Fruit fly (Drosophila melanogaster) whole organism, embryonic: ENCODE results near the gene opa.
A peak's percentile ranks its signal among the peaks of the same experiment; 100 is the strongest.

Experiments
- CG10267 ChIP-seq: fragments of 200-800 bp; sonication (Bioruptor generic); optimal IDR thresholded peaks from 2 replicates; lab custom pipeline; 2018; ENCODE audit warnings: missing biosample characterization, mild to moderate bottlenecking, missing genetic modification characterization, moderate library complexity
- CG10366 ChIP-seq: fragments of 200-800 bp; sonication (Bioruptor generic); IDR thresholded peaks from 2 replicates; pipeline ENCODE4 v1.3.6; 2022; ENCODE audit warnings: missing biosample characterization, missing genetic modification characterization
- CG10979 ChIP-seq: fragments of 200-800 bp; sonication (Bioruptor generic); optimal IDR thresholded peaks from 2 replicates; lab custom pipeline; 2018; ENCODE audit warnings: missing biosample characterization, mild to moderate bottlenecking, missing genetic modification characterization, moderate library complexity
- CG11093 ChIP-seq: fragments of 200-800 bp; sonication (Bioruptor generic); IDR thresholded peaks from 3 replicates; pipeline ENCODE4 v1.3.6; 2022; ENCODE audit warnings: missing biosample characterization, missing genetic modification characterization
- CG12104 ChIP-seq: fragments of 200-800 bp; sonication (Bioruptor generic); optimal IDR thresholded peaks from 3 replicates; lab custom pipeline; 2016; ENCODE audit warnings: missing biosample characterization, missing genetic modification characterization
- CG12659 ChIP-seq: fragments of 200-800 bp; sonication (Bioruptor generic); optimal IDR thresholded peaks from 3 replicates; lab custom pipeline; 2017; ENCODE audit warnings: mild to moderate bottlenecking, missing biosample characterization, missing genetic modification reagents, missing genetic modification characterization
- CG13287 ChIP-seq: fragments of 200-800 bp; sonication (Bioruptor generic); IDR thresholded peaks from 2 replicates; pipeline ENCODE4 v1.3.6; 2022; ENCODE audit warnings: missing biosample characterization, missing genetic modification characterization; ENCODE audit not compliant: partially characterized antibody
- CG14710 ChIP-seq: fragments of 200-800 bp; sonication (Bioruptor generic); optimal IDR thresholded peaks from 3 replicates; lab custom pipeline; 2019; ENCODE audit warnings: missing biosample characterization, mild to moderate bottlenecking, missing genetic modification characterization, moderate library complexity
- CG14860 ChIP-seq: fragments of 200-800 bp; sonication (Bioruptor generic); IDR thresholded peaks from 3 replicates; pipeline ENCODE4 v1.3.6; 2022; ENCODE audit warnings: missing biosample characterization, missing genetic modification characterization; ENCODE audit not compliant: partially characterized antibody
- CG17612 ChIP-seq: fragments of 200-800 bp; sonication (Bioruptor generic); IDR thresholded peaks from 2 replicates; pipeline ENCODE4 v1.3.6; 2022; ENCODE audit warnings: missing biosample characterization, missing genetic modification characterization
- CG3281 ChIP-seq: fragments of 200-800 bp; sonication (Bioruptor generic); optimal IDR thresholded peaks from 3 replicates; lab custom pipeline; 2017; ENCODE audit warnings: missing biosample characterization, mild to moderate bottlenecking, missing genetic modification characterization
- CG42726 ChIP-seq: fragments of 200-800 bp; sonication (Bioruptor generic); IDR thresholded peaks from 2 replicates; pipeline ENCODE4 v1.3.6; 2022; ENCODE audit warnings: missing biosample characterization, missing genetic modification characterization; ENCODE audit not compliant: partially characterized antibody
- CG4328 ChIP-seq: fragments of 200-800 bp; sonication (Bioruptor generic); optimal IDR thresholded peaks from 3 replicates; lab custom pipeline; 2017; ENCODE audit warnings: missing biosample characterization, missing genetic modification reagents, missing genetic modification characterization
- CG43689 ChIP-seq: fragments of 200-800 bp; sonication (Bioruptor generic); IDR thresholded peaks from 2 replicates; pipeline ENCODE4 v1.3.6; 2022; ENCODE audit warnings: missing biosample characterization, missing genetic modification characterization
- CG6254 ChIP-seq: fragments of 200-800 bp; sonication (Bioruptor generic); optimal IDR thresholded peaks from 3 replicates; lab custom pipeline; 2017; ENCODE audit warnings: mild to moderate bottlenecking, missing biosample characterization, missing genetic modification reagents, missing genetic modification characterization
- CG6791 ChIP-seq: fragments of 200-800 bp; sonication (Bioruptor generic); IDR thresholded peaks from 3 replicates; pipeline ENCODE4 v1.3.6; 2022; ENCODE audit warnings: missing biosample characterization, missing genetic modification characterization; ENCODE audit not compliant: partially characterized antibody
- CG8089 ChIP-seq: fragments of 200-800 bp; sonication (Bioruptor generic); optimal IDR thresholded peaks from 3 replicates; lab custom pipeline; 2016; ENCODE audit warnings: missing biosample characterization, missing genetic modification characterization
- CG9797 ChIP-seq: fragments of 200-800 bp; sonication (Bioruptor generic); optimal IDR thresholded peaks from 3 replicates; lab custom pipeline; 2018; ENCODE audit warnings: missing biosample characterization, mild to moderate bottlenecking, missing genetic modification characterization
- CHES-1-like ChIP-seq: fragments of 200-800 bp; sonication (Bioruptor generic); optimal IDR thresholded peaks from 2 replicates; lab custom pipeline; 2016; ENCODE audit warnings: missing biosample characterization, missing genetic modification characterization
- Doc3 ChIP-seq: fragments of 200-800 bp; sonication (Bioruptor generic); IDR thresholded peaks from 3 replicates; pipeline ENCODE4 v1.3.6; 2022; ENCODE audit warnings: missing biosample characterization, missing genetic modification characterization; ENCODE audit not compliant: partially characterized antibody
- Dp ChIP-seq: fragments of 200-800 bp; sonication (Bioruptor generic); optimal IDR thresholded peaks from 2 replicates; lab custom pipeline; 2018; ENCODE audit warnings: missing biosample characterization, mild to moderate bottlenecking, missing genetic modification characterization, moderate library complexity
- Dref ChIP-seq: fragments of 200-800 bp; sonication (Bioruptor generic); IDR thresholded peaks from 2 replicates; pipeline ENCODE4 v1.3.6; 2022; ENCODE audit warnings: missing biosample characterization, missing genetic modification characterization
- E2f2 ChIP-seq: fragments of 200-800 bp; sonication (Bioruptor generic); IDR thresholded peaks from 2 replicates; pipeline ENCODE4 v1.3.6; 2022; ENCODE audit warnings: missing biosample characterization, missing genetic modification characterization
- Ets97D ChIP-seq: fragments of 200-800 bp; sonication (Bioruptor generic); optimal IDR thresholded peaks from 3 replicates; lab custom pipeline; 2016; ENCODE audit warnings: missing biosample characterization, missing genetic modification characterization
- Fer3 ChIP-seq: fragments of 200-800 bp; sonication (Bioruptor generic); optimal IDR thresholded peaks from 2 replicates; lab custom pipeline; 2018; ENCODE audit warnings: missing biosample characterization, mild to moderate bottlenecking, missing genetic modification characterization, moderate library complexity
- Hr3 ChIP-seq: fragments of 200-800 bp; sonication (Bioruptor generic); optimal IDR thresholded peaks from 3 replicates; lab custom pipeline; 2016; ENCODE audit warnings: missing biosample characterization, missing genetic modification characterization
- Jarid2 ChIP-seq: fragments of 200-800 bp; sonication (Bioruptor generic); optimal IDR thresholded peaks from 3 replicates; lab custom pipeline; 2017; ENCODE audit warnings: mild to moderate bottlenecking, missing biosample characterization, missing genetic modification reagents, missing genetic modification characterization
- MBD-R2 ChIP-seq: fragments of 200-800 bp; sonication (Bioruptor generic); IDR thresholded peaks from 2 replicates; pipeline ENCODE4 v1.3.6; 2022; ENCODE audit warnings: missing biosample characterization, missing genetic modification characterization
- NC2β ChIP-seq: fragments of 200-800 bp; sonication (Bioruptor generic); optimal IDR thresholded peaks from 2 replicates; lab custom pipeline; 2016; ENCODE audit warnings: missing biosample characterization, missing genetic modification characterization
- Poxn ChIP-seq: fragments of 200-800 bp; sonication (Bioruptor generic); IDR thresholded peaks from 2 replicates; pipeline ENCODE4 v1.3.6; 2022; ENCODE audit warnings: missing biosample characterization, missing genetic modification characterization
- Ravus ChIP-seq: fragments of 200-800 bp; sonication (Bioruptor generic); IDR thresholded peaks from 2 replicates; pipeline ENCODE4 v1.3.6; 2022; ENCODE audit warnings: missing biosample characterization, missing genetic modification characterization
- TFAM ChIP-seq: fragments of 200-800 bp; sonication (Bioruptor generic); optimal IDR thresholded peaks from 2 replicates; lab custom pipeline; 2017; ENCODE audit warnings: missing biosample characterization, missing genetic modification characterization, inconsistent platforms
- YL-1 ChIP-seq: fragments of 200-800 bp; sonication (Bioruptor generic); optimal IDR thresholded peaks from 3 replicates; lab custom pipeline; 2017; ENCODE audit warnings: missing biosample characterization, mild to moderate bottlenecking, missing genetic modification characterization
- ase ChIP-seq: fragments of 200-800 bp; sonication (Bioruptor generic); IDR thresholded peaks from 3 replicates; pipeline ENCODE4 v1.3.6; 2022; ENCODE audit warnings: missing biosample characterization, missing genetic modification characterization
- ato ChIP-seq: fragments of 200-800 bp; sonication (Bioruptor generic); IDR thresholded peaks from 2 replicates; pipeline ENCODE4 v1.3.6; 2022; ENCODE audit warnings: missing biosample characterization, missing genetic modification characterization; ENCODE audit not compliant: partially characterized antibody
- cas ChIP-seq: fragments of 200-800 bp; sonication (Bioruptor generic); IDR thresholded peaks from 2 replicates; pipeline ENCODE4 v1.3.6; 2022; ENCODE audit warnings: missing biosample characterization, missing genetic modification characterization
- dan ChIP-seq: fragments of 200-800 bp; sonication (Bioruptor generic); IDR thresholded peaks from 2 replicates; pipeline ENCODE4 v1.3.6; 2022; ENCODE audit warnings: missing biosample characterization, missing genetic modification characterization
- danr ChIP-seq: fragments of 200-800 bp; sonication (Bioruptor generic); IDR thresholded peaks from 2 replicates; pipeline ENCODE4 v1.3.6; 2022; ENCODE audit warnings: missing biosample characterization, missing genetic modification characterization
- esg ChIP-seq: fragments of 200-800 bp; sonication (Bioruptor generic); conservative IDR thresholded peaks from 2 replicates; pipeline ENCODE4 v1.3.6; 2022; ENCODE audit warnings: missing biosample characterization, missing genetic modification characterization
- gsb-n ChIP-seq: fragments of 200-800 bp; sonication (Bioruptor generic); optimal IDR thresholded peaks from 3 replicates; lab custom pipeline; 2018; ENCODE audit warnings: missing biosample characterization, mild to moderate bottlenecking, missing genetic modification characterization
- hbn ChIP-seq: fragments of 200-800 bp; sonication (Bioruptor generic); IDR thresholded peaks from 2 replicates; pipeline ENCODE4 v1.3.6; 2022; ENCODE audit warnings: missing biosample characterization, missing genetic modification characterization; ENCODE audit not compliant: partially characterized antibody
- lilli ChIP-seq: fragments of 200-800 bp; sonication (Bioruptor generic); optimal IDR thresholded peaks from 3 replicates; lab custom pipeline; 2016; ENCODE audit warnings: missing biosample characterization, missing genetic modification characterization
- nerfin-2 ChIP-seq: fragments of 200-800 bp; sonication (Bioruptor generic); IDR thresholded peaks from 2 replicates; pipeline ENCODE4 v1.3.6; 2022; ENCODE audit warnings: missing biosample characterization, missing genetic modification characterization; ENCODE audit not compliant: partially characterized antibody
- slp2 ChIP-seq: fragments of 200-800 bp; sonication (Bioruptor generic); optimal IDR thresholded peaks from 2 replicates; lab custom pipeline; 2016; ENCODE audit warnings: missing biosample characterization, missing genetic modification characterization
- tin ChIP-seq: fragments of 200-800 bp; sonication (Bioruptor generic); optimal IDR thresholded peaks from 3 replicates; lab custom pipeline; 2016; ENCODE audit warnings: missing biosample characterization, missing genetic modification characterization
- tup ChIP-seq: fragments of 200-800 bp; sonication (Bioruptor generic); optimal IDR thresholded peaks from 2 replicates; lab custom pipeline; 2016; ENCODE audit warnings: missing biosample characterization, mild to moderate bottlenecking, missing genetic modification characterization, moderate library complexity
- wdn ChIP-seq: fragments of 200-800 bp; sonication (Bioruptor generic); IDR thresholded peaks from 2 replicates; pipeline ENCODE4 v1.3.6; 2022; ENCODE audit warnings: missing biosample characterization, missing genetic modification characterization
- zfh2 ChIP-seq: fragments of 200-800 bp; sonication (Bioruptor generic); optimal IDR thresholded peaks from 2 replicates; lab custom pipeline; 2016; ENCODE audit warnings: missing biosample characterization, missing genetic modification characterization

opa gene

DNA sequence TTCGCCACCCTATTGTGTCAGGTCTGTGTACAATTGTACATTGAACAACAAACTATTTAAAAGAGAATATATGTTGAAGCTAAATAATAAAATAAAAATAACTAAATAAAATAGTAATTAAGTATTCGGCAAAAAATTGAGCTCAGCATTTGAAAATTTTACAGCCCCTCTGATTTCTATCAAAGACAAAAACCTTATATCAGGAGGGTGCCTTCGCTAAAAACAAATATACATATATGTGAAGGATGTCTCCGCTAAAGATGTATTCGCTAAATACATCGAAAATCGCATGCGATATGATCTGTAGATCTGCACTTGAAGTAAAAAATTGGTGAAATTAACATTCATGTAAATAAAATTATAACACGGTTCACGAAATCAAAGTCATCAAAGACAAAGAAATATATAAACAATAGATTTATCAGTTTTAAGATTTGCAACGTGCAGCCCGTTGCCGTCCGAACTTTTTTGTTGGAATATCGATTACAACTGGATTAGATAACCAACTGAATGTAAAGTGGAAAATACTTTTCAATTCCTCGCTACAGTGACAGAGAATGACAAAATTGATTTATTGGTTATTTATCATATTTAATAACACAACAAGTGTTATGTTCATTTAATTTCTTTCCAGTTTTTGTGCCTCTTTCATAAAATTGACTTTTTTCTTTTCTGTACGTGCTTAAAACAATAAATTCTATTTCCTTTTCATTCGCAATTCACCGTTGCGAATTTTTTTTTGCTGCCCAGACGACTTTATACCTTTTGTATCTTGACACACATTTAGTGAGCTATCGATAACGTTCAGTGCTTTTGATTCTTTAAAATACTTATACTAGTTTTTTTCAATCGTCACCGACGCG lies 53.4 kb downstream of the opa start, which contains the start of gene Gnf1 (continued):
- TF ChIP-seq tup (no peak), Ets97D (GFP tag; lab: Kevin White, UChicago) (peak; percentile 33), ase (GFP tag; lab: Robert Waterston, UW) (no peak), CG14710 (tag; lab: Kevin White, UChicago) (peak; percentile 31), danr (GFP tag; lab: Robert Waterston, UW) (no peak), CG13287 (GFP tag; lab: Robert Waterston, UW) (peak; percentile 59), CG3281 (GFP tag; lab: Kevin White, UChicago) (no peak), Hr3 (GFP tag; lab: Kevin White, UChicago) (peak; percentile 14), TFAM (GFP tag; lab: Kevin White, UChicago) (no peak), Jarid2 (GFP tag; lab: Kevin White, UChicago) (no peak), gsb-n (peak; percentile 4), CG6254 (GFP tag; lab: Kevin White, UChicago) (no peak), Dref (GFP tag; lab: Robert Waterston, UW) (peak; percentile 72), CG10267 (tag; lab: Kevin White, UChicago) (peak; percentile 33)
- TF ChIP-seq, all 482 proteins: peak for 74

- TF ChIP-seq ato (GFP tag; lab: Robert Waterston, UW) (peak; percentile 25; the same call in 1 of the 2 replicates), zfh2 (GFP tag; lab: Kevin White, UChicago) (no peak), nerfin-2 (GFP tag; lab: Robert Waterston, UW) (no peak), tin (no peak), CG17612 (no peak), CG14860 (GFP tag; lab: Robert Waterston, UW) (0 out of 3 replicates have a peak, but pooled peaks have one; percentile 0), dan (no peak), CHES-1-like (GFP tag; lab: Kevin White, UChicago) (no peak), Doc3 (peak; percentile 15; the same call in 1 of the 3 replicates), CG9797 (GFP tag; lab: Kevin White, UChicago) (peak; percentile 69), CG10979 (tag; lab: Kevin White, UChicago) (no peak), CG8089 (GFP tag; lab: Kevin White, UChicago) (no peak), Poxn (GFP tag; lab: Robert Waterston, UW) (no peak), NC2β (GFP tag; lab: Kevin White, UChicago) (no peak), wdn (GFP tag; lab: Robert Waterston, UW) (no peak), Dp (GFP tag; lab: Kevin White, UChicago) (peak; percentile 7), lilli (GFP tag; lab: Kevin White, UChicago) (no peak), CG6791 (peak; percentile 4; the same call in 1 of the 3 replicates), CG43689 (no peak), CG11093 (GFP tag; lab: Robert Waterston, UW) (no peak), CG42726 (no peak), CG4328 (GFP tag; lab: Kevin White, UChicago) (no peak), hbn (GFP tag; lab: Robert Waterston, UW) (peak; percentile 52), CG12659 (GFP tag; lab: Kevin White, UChicago) (peak; percentile 38), esg (GFP tag; lab: Robert Waterston, UW) (no peak), Ravus (GFP tag; lab: Robert Waterston, UW) (no peak), slp2 (GFP tag; lab: Kevin White, UChicago) (no peak), YL-1 (GFP tag; lab: Kevin White, UChicago) (peak; percentile 72), E2f2 (GFP tag; lab: Robert Waterston, UW) (peak; percentile 56), cas (GFP tag; lab: Robert Waterston, UW) (no peak), CG10366 (GFP tag; lab: Robert Waterston, UW) (no peak), MBD-R2 (peak; percentile 62), Fer3 (no peak), CG12104 (GFP tag; lab: Kevin White, UChicago) (no peak)
Observed at dm6 chr3R:4906627-4906940, 54.0 kb downstream of the opa start.
